Fruit fly (Drosophila melanogaster): Measurements from ENCODE around the gene CG5280.

CG5280 gene

DNA sequence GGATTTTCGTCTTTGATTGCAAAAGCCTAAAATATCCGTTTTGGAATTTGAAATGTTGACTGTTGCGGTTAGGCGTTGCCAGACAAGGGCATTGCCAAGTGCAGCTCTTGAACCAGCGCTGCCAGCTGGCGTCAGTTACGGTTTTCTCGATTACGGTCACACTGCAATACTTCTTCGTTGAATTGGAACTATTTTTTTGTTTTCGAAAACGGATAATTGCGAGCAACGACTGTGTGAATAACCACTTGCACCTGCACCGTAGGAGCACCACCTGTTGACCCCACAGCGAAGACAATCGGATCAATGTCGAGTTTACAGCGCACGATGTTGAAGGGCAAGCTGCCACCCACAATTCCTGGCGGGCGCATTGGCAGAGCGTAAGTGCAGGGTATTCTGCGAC, 3.4 kb downstream of the CG5280 start, which contains the start of gene CG5068 (continued):
- TF ChIP-seq CG9797 (GFP tag; optimal IDR thresholded peaks at IDR 0.05) = peak; percentile 77
- TF ChIP-seq Bdp1 (GFP tag; optimal IDR thresholded peaks at IDR 0.05) = peak; percentile 0
- peak; percentile 79 for TF ChIP-seq Dp (GFP tag; optimal IDR thresholded peaks at IDR 0.05)
- peak; percentile 5 for TF ChIP-seq ewg (GFP tag; optimal IDR thresholded peaks at IDR 0.05)
- TF ChIP-seq chinmo (GFP tag; IDR thresholded peaks at IDR 0.05; ENCODE audit: partially characterized antibody) = peak; percentile 21; the same call in 1 of the 4 replicates
- TF ChIP-seq vvl (GFP tag; IDR thresholded peaks at IDR 0.05) = peak; percentile 29; the same call in 1 of the 2 replicates
- peak; percentile 100 for TF ChIP-seq CG9215 (GFP tag; IDR thresholded peaks at IDR 0.05)
- TF ChIP-seq phol (tag; optimal IDR thresholded peaks at IDR 0.05) = peak; percentile 37
- peak; percentile 32 for TF ChIP-seq Sry-δ (GFP tag; optimal IDR thresholded peaks at IDR 0.05)
- peak; percentile 78 for TF ChIP-seq YL-1 (GFP tag; optimal IDR thresholded peaks at IDR 0.05)
- peak; percentile 64 for TF ChIP-seq gfzf (GFP tag; optimal IDR thresholded peaks at IDR 0.05)
- TF ChIP-seq gt (GFP tag; IDR thresholded peaks at IDR 0.05) = no peak
- TF ChIP-seq Sin3A (optimal IDR thresholded peaks at IDR 0.05) = peak; percentile 33
- peak; percentile 39 for TF ChIP-seq CG2116 (GFP tag; optimal IDR thresholded peaks at IDR 0.05)
- peak; percentile 14 for TF ChIP-seq HmgZ (tag; optimal IDR thresholded peaks at IDR 0.05)
- TF ChIP-seq CG14050 (GFP tag; IDR thresholded peaks at IDR 0.05) = no peak
- peak; percentile 37; the same call in 1 of the 3 replicates for TF ChIP-seq Opbp (GFP tag; IDR thresholded peaks at IDR 0.05; ENCODE audit: partially characterized antibody)
- peak; percentile 25; the same call in 1 of the 2 replicates for TF ChIP-seq tna (GFP tag; IDR thresholded peaks at IDR 0.05; ENCODE audit: partially characterized antibody)
- no peak for TF ChIP-seq peb (GFP tag; IDR thresholded peaks at IDR 0.05)
- 0 out of 2 replicates have a peak, but pooled peaks have one; percentile 26 for TF ChIP-seq bbx (GFP tag; IDR thresholded peaks at IDR 0.05; ENCODE audit: partially characterized antibody)
- TF ChIP-seq unc-4 (GFP tag; IDR thresholded peaks at IDR 0.05; ENCODE audit: partially characterized antibody) = peak; percentile 21; the same call in 1 of the 2 replicates
- no peak for TF ChIP-seq ind (GFP tag; optimal IDR thresholded peaks at IDR 0.05)
- TF ChIP-seq ERR (GFP tag; optimal IDR thresholded peaks at IDR 0.05) = no peak
- TF ChIP-seq kah (GFP tag; optimal IDR thresholded peaks at IDR 0.05) = peak; percentile 0
- TF ChIP-seq CG2199 (GFP tag; IDR thresholded peaks at IDR 0.05) = 0 out of 3 replicates have a peak, but pooled peaks have one; percentile 20

DNA sequence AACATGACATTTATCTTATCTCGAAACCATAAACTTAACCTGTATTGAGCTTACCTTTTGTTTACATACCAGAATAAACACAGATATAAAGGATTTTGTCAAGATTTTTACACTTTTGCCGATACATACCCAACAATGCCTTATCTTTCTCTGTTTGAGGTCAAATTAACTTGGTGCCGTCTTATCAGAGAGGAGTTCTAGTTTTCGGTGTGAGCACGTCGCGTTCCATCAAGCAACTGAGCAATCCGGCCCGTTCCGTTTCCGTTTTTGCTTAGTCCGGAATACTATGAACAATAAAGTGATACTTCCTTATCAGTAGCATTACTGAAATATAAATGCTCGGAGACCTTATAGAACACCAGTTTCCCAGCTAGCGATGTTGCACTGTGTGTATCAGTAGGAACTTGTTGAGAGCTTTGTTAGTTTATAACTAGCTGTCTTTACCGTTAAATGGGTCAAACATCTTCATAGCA, 4.1 kb downstream of the CG5280 start, which contains the start of gene Galk:
Galk (minus strand) TSS at position 244 of the 473 bp plus-strand sequence.
- peak; percentile 68 for TF ChIP-seq ERR (GFP tag; optimal IDR thresholded peaks at IDR 0.05)
- peak; percentile 50 for TF ChIP-seq bcd (GFP tag; optimal IDR thresholded peaks at IDR 0.05)
- peak; percentile 38; the same call in 1 of the 3 replicates for TF ChIP-seq CG11695 (GFP tag; IDR thresholded peaks at IDR 0.05)
- peak; percentile 71 for TF ChIP-seq CG17912 (GFP tag; optimal IDR thresholded peaks at IDR 0.05)
- no peak for TF ChIP-seq NK7.1 (GFP tag; optimal IDR thresholded peaks at IDR 0.05)
- peak; percentile 79 for TF ChIP-seq sug (tag; optimal IDR thresholded peaks at IDR 0.05)
- TF ChIP-seq CG5180 (GFP tag; optimal IDR thresholded peaks at IDR 0.05) = peak; percentile 45
- peak; percentile 88 for TF ChIP-seq CG12769 (tag; optimal IDR thresholded peaks at IDR 0.05)
- no peak for TF ChIP-seq HLHmδ (GFP tag; optimal IDR thresholded peaks at IDR 0.05)
- TF ChIP-seq mld (GFP tag; IDR thresholded peaks at IDR 0.05; ENCODE audit: partially characterized antibody) = no peak
- no peak for TF ChIP-seq CG4360 (GFP tag; IDR thresholded peaks at IDR 0.05)
- TF ChIP-seq inv (GFP tag; IDR thresholded peaks at IDR 0.05; ENCODE audit: partially characterized antibody) = no peak
- peak; percentile 18 for TF ChIP-seq Six4 (GFP tag; optimal IDR thresholded peaks at IDR 0.05)
- TF ChIP-seq Dp (GFP tag; optimal IDR thresholded peaks at IDR 0.05) = no peak
- TF ChIP-seq B-H2 (GFP tag; optimal IDR thresholded peaks at IDR 0.05) = peak; percentile 48
- TF ChIP-seq CG6254 (GFP tag; optimal IDR thresholded peaks at IDR 0.05) = peak; percentile 36
- TF ChIP-seq CG6683 (GFP tag; optimal IDR thresholded peaks at IDR 0.05) = peak; percentile 7
- TF ChIP-seq jigr1 (GFP tag; IDR thresholded peaks at IDR 0.05) = no peak
- peak; percentile 11 for TF ChIP-seq CG10274 (GFP tag; optimal IDR thresholded peaks at IDR 0.05)
- TF ChIP-seq CG4424 (GFP tag; optimal IDR thresholded peaks at IDR 0.05) = peak; percentile 3
- TF ChIP-seq ato (GFP tag; IDR thresholded peaks at IDR 0.05; ENCODE audit: partially characterized antibody) = no peak
- peak; percentile 65 for TF ChIP-seq salm (tag; optimal IDR thresholded peaks at IDR 0.05)
- TF ChIP-seq ase (GFP tag; IDR thresholded peaks at IDR 0.05) = peak; percentile 57; the same call in 2 of the 3 replicates
- peak; percentile 67 for TF ChIP-seq CG17568 (GFP tag; optimal IDR thresholded peaks at IDR 0.05)
- TF ChIP-seq E2f2 (GFP tag; IDR thresholded peaks at IDR 0.05) = no peak
- no peak for TF ChIP-seq lola (GFP tag; optimal IDR thresholded peaks at IDR 0.05)
